Worm (Caenorhabditis elegans) whole organism, young adult: ENCODE data around the gene R03E9.2.

Experiments used
- Y53G8AR.9 ChIP-seq: fragments of 200-800 bp; sonication (Bioruptor generic); conservative IDR thresholded peaks from 2 replicates; pipeline ENCODE4 v1.3.6; 2022; ENCODE audit warnings: missing genetic modification reagents, missing genetic modification characterization, missing compliant biosample characterization
- ama-1 ChIP-seq, 3 experiments: fragments of 150-350 bp in 1 of 3; sonication (generic microtip) in 2 of 3; optimal IDR thresholded peaks; 2 replicates each; lab custom pipeline; 2014 to 2018; ENCODE audit warnings: missing biosample characterization in 2 of 3, missing genetic modification characterization in 2 of 3, missing genetic modification reagents in 2 of 3
- dox-1 ChIP-seq: fragments of 200-800 bp; sonication (Bioruptor generic); IDR thresholded peaks from 2 replicates; pipeline ENCODE4 v1.3.6; 2022; ENCODE audit warnings: missing genetic modification reagents, missing genetic modification characterization, missing compliant biosample characterization
- unc-62 ChIP-seq: fragments of 150-350 bp; optimal IDR thresholded peaks from 2 replicates; lab custom pipeline; 2014; ENCODE audit warnings: missing biosample characterization, missing genetic modification reagents, missing genetic modification characterization

ce11 chrX:6698267-6698666 lies 34.8 kb downstream of the R03E9.2 start, which contains the start of the genes F38B6.7 and F38B6.2:
- TF ChIP-seq unc-62 (GFP tag; lab: Kevin White, UChicago) = no peak
- TF ChIP-seq ama-1 (optimal IDR thresholded peaks at IDR 0.05; lab: Kevin White, UChicago) = no peak
- TF ChIP-seq ama-1 (GFP tag; optimal IDR thresholded peaks at IDR 0.05; lab: Kevin White, UChicago) = no peak
- TF ChIP-seq Y53G8AR.9 (GFP tag; lab: Robert Waterston, UW) = no peak
- no peak for TF ChIP-seq dox-1 (GFP tag; lab: Robert Waterston, UW)
